Worm (Caenorhabditis elegans): Measurements from ENCODE around the gene glb-11.

glb-11 gene

ce11 chrIII:3964237-3964636 lies 27.8 kb downstream of the glb-11 start, which contains the start of gene R10E9.2:
Gene R10E9.2 (minus strand): TSS chrIII:3964337.
- TF ChIP-seq fkh-2 (tag; optimal IDR thresholded peaks at IDR 0.05) (no peak), nhr-43 (tag; optimal IDR thresholded peaks at IDR 0.05; ENCODE audit: poor library complexity, severe bottlenecking) (no peak), sea-2 (GFP tag; optimal IDR thresholded peaks at IDR 0.05) (no peak), ceh-9 (tag; optimal IDR thresholded peaks at IDR 0.05) (no peak), lin-39 (tag; optimal IDR thresholded peaks at IDR 0.05) (no peak), egl-5 (tag; optimal IDR thresholded peaks at IDR 0.05) (no peak), pha-4 (tag; optimal IDR thresholded peaks at IDR 0.05) (no peak), nfya-1 (tag; optimal IDR thresholded peaks at IDR 0.05; ENCODE audit: insufficient read depth) (no peak), snpc-4 (tag; optimal IDR thresholded peaks at IDR 0.05) (no peak), nhr-77 (tag; optimal IDR thresholded peaks at IDR 0.05) (no peak), ZK546.5 (tag; optimal IDR thresholded peaks at IDR 0.05) (no peak), nhr-25 (tag; optimal IDR thresholded peaks at IDR 0.05) (no peak), nhr-28 (tag; optimal IDR thresholded peaks at IDR 0.05) (no peak), pqm-1 (tag; optimal IDR thresholded peaks at IDR 0.05) (no peak), egl-27 (tag; optimal IDR thresholded peaks at IDR 0.05) (no peak), nhr-23 (tag; optimal IDR thresholded peaks at IDR 0.05) (no peak)

- TF ChIP-seq jun-1 (tag; optimal IDR thresholded peaks at IDR 0.05): no peak
- TF ChIP-seq nfya-1 (tag; optimal IDR thresholded peaks at IDR 0.05; ENCODE audit: insufficient read depth): peak; percentile 3
- TF ChIP-seq elt-2 (tag; optimal IDR thresholded peaks at IDR 0.05): peak; percentile 46
- TF ChIP-seq ceh-28 (tag; optimal IDR thresholded peaks at IDR 0.05): no peak
- TF ChIP-seq pha-4 (tag; optimal IDR thresholded peaks at IDR 0.05): peak; percentile 71
- TF ChIP-seq pqm-1 (tag; optimal IDR thresholded peaks at IDR 0.05): peak; percentile 38
These were observed 32.0 kb downstream of the glb-11 start, which contains the start of gene R10E9.3 for ce11 chrIII:3959987-3960386. Gene R10E9.3 (plus strand): TSS chrIII:3960221.

ce11 chrIII:3959206-3959605 lies 32.8 kb downstream of the glb-11 start:
- TF ChIP-seq elt-3 (tag; optimal IDR thresholded peaks at IDR 0.05): no peak
- TF ChIP-seq jun-1 (tag; optimal IDR thresholded peaks at IDR 0.05): no peak
- TF ChIP-seq elt-1 (tag; optimal IDR thresholded peaks at IDR 0.05): no peak
- TF ChIP-seq snpc-4 (tag; optimal IDR thresholded peaks at IDR 0.05): no peak
- no peak for TF ChIP-seq ceh-9 (tag; optimal IDR thresholded peaks at IDR 0.05)
- no peak for TF ChIP-seq nhr-25 (tag; optimal IDR thresholded peaks at IDR 0.05)
- no peak for TF ChIP-seq eor-1 (tag; optimal IDR thresholded peaks at IDR 0.05)
- TF ChIP-seq aly-2 (tag; optimal IDR thresholded peaks at IDR 0.05): no peak
- no peak for TF ChIP-seq ceh-28 (tag; optimal IDR thresholded peaks at IDR 0.05)
- no peak for TF ChIP-seq mml-1 (tag; optimal IDR thresholded peaks at IDR 0.05)
- no peak for TF ChIP-seq egl-27 (tag; optimal IDR thresholded peaks at IDR 0.05)
- no peak for TF ChIP-seq nhr-76 (tag; optimal IDR thresholded peaks at IDR 0.05)
- TF ChIP-seq egl-5 (tag; optimal IDR thresholded peaks at IDR 0.05): no peak
- no peak for TF ChIP-seq nhr-77 (tag; optimal IDR thresholded peaks at IDR 0.05)

ce11 chrIII:3957850-3958249 lies 34.1 kb downstream of the glb-11 start:
- TF ChIP-seq pha-4 (tag; optimal IDR thresholded peaks at IDR 0.05) (peak; percentile 10), ceh-82 (tag; optimal IDR thresholded peaks at IDR 0.05) (no peak), ama-1 (optimal IDR thresholded peaks at IDR 0.05) (peak; percentile 51)

- TF ChIP-seq ama-1 (optimal IDR thresholded peaks at IDR 0.05): peak; percentile 69
- TF ChIP-seq nhr-23 (tag; optimal IDR thresholded peaks at IDR 0.05): no peak
- TF ChIP-seq snpc-4 (tag; optimal IDR thresholded peaks at IDR 0.05): peak; percentile 72
- TF ChIP-seq egl-5 (tag; optimal IDR thresholded peaks at IDR 0.05): peak; percentile 8
- TF ChIP-seq unc-62 (GFP tag; optimal IDR thresholded peaks at IDR 0.05): no peak
These were observed 34.8 kb downstream of the glb-11 start for ce11 chrIII:3957119-3957739.

- no peak for TF ChIP-seq pha-4 (tag; optimal IDR thresholded peaks at IDR 0.05)
- TF ChIP-seq daf-12 (tag; optimal IDR thresholded peaks at IDR 0.05): no peak
- no peak for TF ChIP-seq zag-1 (tag; optimal IDR thresholded peaks at IDR 0.05)
- TF ChIP-seq sea-2 (GFP tag; optimal IDR thresholded peaks at IDR 0.05): no peak
- no peak for TF ChIP-seq ZK546.5 (tag; optimal IDR thresholded peaks at IDR 0.05)
- no peak for TF ChIP-seq nhr-28 (tag; optimal IDR thresholded peaks at IDR 0.05)
- no peak for TF ChIP-seq hmg-11 (tag; optimal IDR thresholded peaks at IDR 0.05)
- no peak for TF ChIP-seq unc-39 (tag; optimal IDR thresholded peaks at IDR 0.05)
- no peak for TF ChIP-seq snpc-4 (tag; optimal IDR thresholded peaks at IDR 0.05)
- no peak for TF ChIP-seq ztf-11 (tag; optimal IDR thresholded peaks at IDR 0.05)
- TF ChIP-seq ceh-16 (tag; optimal IDR thresholded peaks at IDR 0.05): no peak
- no peak for TF ChIP-seq fos-1 (tag; optimal IDR thresholded peaks at IDR 0.05)
- TF ChIP-seq mdl-1 (tag; optimal IDR thresholded peaks at IDR 0.05): no peak
- no peak for TF ChIP-seq eor-1 (tag; optimal IDR thresholded peaks at IDR 0.05)
- TF ChIP-seq elt-1 (tag; optimal IDR thresholded peaks at IDR 0.05): no peak
- TF ChIP-seq nhr-11 (tag; optimal IDR thresholded peaks at IDR 0.05): no peak
These were observed 35.7 kb downstream of the glb-11 start, which contains the start of gene F37A8.5 for ce11 chrIII:3956293-3956692. Gene F37A8.5 (plus strand): TSS chrIII:3956624.

All from whole organism, L3 larva.